Worm (Caenorhabditis elegans): ENCODE measurements around the gene max-1.
A peak's percentile ranks its signal among the peaks of the same experiment; 100 is the strongest.

Gene max-1

ce11 chrV:13081197-13081747 lies 38.7 kb downstream of the max-1 start (continued):
- no peak for TF ChIP-seq nhr-111 (GFP tag; optimal IDR thresholded peaks at IDR 0.05)
- peak; percentile 20 for TF ChIP-seq T20F7.1 (GFP tag; optimal IDR thresholded peaks at IDR 0.05)
- TF ChIP-seq nhr-25 (tag; optimal IDR thresholded peaks at IDR 0.05; ENCODE audit: borderline replicate concordance, insufficient read depth) = peak; percentile 78
- TF ChIP-seq pqm-1 (tag; optimal IDR thresholded peaks at IDR 0.05) = peak; percentile 23
- TF ChIP-seq lin-38 (GFP tag; IDR thresholded peaks at IDR 0.05) = no peak
- no peak for TF ChIP-seq skn-1 (tag; optimal IDR thresholded peaks at IDR 0.05)
- no peak for TF ChIP-seq daf-16 (GFP tag; optimal IDR thresholded peaks at IDR 0.05)
- peak; percentile 53 for TF ChIP-seq daf-16 (tag; optimal IDR thresholded peaks at IDR 0.05)
- no peak for TF ChIP-seq daf-19 (GFP tag; conservative IDR thresholded peaks at IDR 0.05)
- no peak for TF ChIP-seq Y75B8A.6 (GFP tag; IDR thresholded peaks at IDR 0.05)
- peak; percentile 16 for TF ChIP-seq lin-13 (GFP tag; optimal IDR thresholded peaks at IDR 0.05)
- peak in 1 of 2 experiments; percentile 99 for TF ChIP-seq unc-62 (GFP tag; optimal IDR thresholded peaks at IDR 0.05 in 1 of 2)
- no peak for TF ChIP-seq unc-62 (tag; optimal IDR thresholded peaks at IDR 0.05)
- TF ChIP-seq Y105C5A.15 (GFP tag; IDR thresholded peaks at IDR 0.05) = no peak
- TF ChIP-seq nhr-6 (tag; optimal IDR thresholded peaks at IDR 0.05) = peak; percentile 57
- no peak for TF ChIP-seq spr-1 (tag; optimal IDR thresholded peaks at IDR 0.05)
- TF ChIP-seq tra-1 (GFP tag; IDR thresholded peaks at IDR 0.05) = peak; percentile 74
- peak; percentile 91 for TF ChIP-seq mxl-3 (GFP tag; optimal IDR thresholded peaks at IDR 0.05)
- no peak for TF ChIP-seq zip-11 (GFP tag; IDR thresholded peaks at IDR 0.05)
- TF ChIP-seq nhr-76 (tag; optimal IDR thresholded peaks at IDR 0.05) = peak; percentile 60
- TF ChIP-seq hif-1 (tag; optimal IDR thresholded peaks at IDR 0.05) = peak in 1 of 2 experiments; percentile 7
- no peak for TF ChIP-seq dmd-9 (GFP tag; IDR thresholded peaks at IDR 0.05)
- peak; percentile 36 for TF ChIP-seq nhr-102 (tag; optimal IDR thresholded peaks at IDR 0.05)
- TF ChIP-seq zip-2 (tag; optimal IDR thresholded peaks at IDR 0.05) = no peak
- no peak for TF ChIP-seq pha-4 (GFP tag; IDR thresholded peaks at IDR 0.05)
- TF ChIP-seq pha-4 (tag; optimal IDR thresholded peaks at IDR 0.05) = no peak
- TF ChIP-seq R02D3.7 (tag; optimal IDR thresholded peaks at IDR 0.05) = no peak
- no peak for TF ChIP-seq unc-130 (GFP tag; optimal IDR thresholded peaks at IDR 0.05)
- no peak for TF ChIP-seq lin-39 (tag; optimal IDR thresholded peaks at IDR 0.05)
- TF ChIP-seq rbr-2 (tag; optimal IDR thresholded peaks at IDR 0.05) = no peak
- TF ChIP-seq ces-1 (GFP tag; optimal IDR thresholded peaks at IDR 0.05) = no peak
- peak; percentile 47; the same call in 1 of the 2 replicates for TF ChIP-seq lin-1 (GFP tag; IDR thresholded peaks at IDR 0.05)
- no peak for TF ChIP-seq fkh-10 (GFP tag; optimal IDR thresholded peaks at IDR 0.05)
- TF ChIP-seq mes-2 (tag; optimal IDR thresholded peaks at IDR 0.05; ENCODE audit: poor library complexity, severe bottlenecking) = no peak
- no peak for TF ChIP-seq zag-1 (tag; optimal IDR thresholded peaks at IDR 0.05)
- no peak for TF ChIP-seq daf-8 (GFP tag; IDR thresholded peaks at IDR 0.05)
- TF ChIP-seq hmg-1.1 (GFP tag; IDR thresholded peaks at IDR 0.05) = no peak
- TF ChIP-seq zfp-3 (GFP tag; conservative IDR thresholded peaks at IDR 0.05) = no peak
- peak; percentile 55 for TF ChIP-seq nhr-77 (tag; optimal IDR thresholded peaks at IDR 0.05)
- no peak for TF ChIP-seq nhr-41 (GFP tag; IDR thresholded peaks at IDR 0.05)
- TF ChIP-seq mdt-29 (GFP tag; IDR thresholded peaks at IDR 0.05) = no peak
- no peak for TF ChIP-seq ceh-32 (tag; optimal IDR thresholded peaks at IDR 0.05; ENCODE audit: poor library complexity)
- TF ChIP-seq aly-2 (tag; optimal IDR thresholded peaks at IDR 0.05) = no peak
- TF ChIP-seq ama-1 (optimal IDR thresholded peaks at IDR 0.05) = no peak
- TF ChIP-seq sdz-12 (GFP tag; optimal IDR thresholded peaks at IDR 0.05) = no peak
- TF ChIP-seq ztf-11 (tag; optimal IDR thresholded peaks at IDR 0.05) = no peak
- no peak for TF ChIP-seq attf-4 (tag; optimal IDR thresholded peaks at IDR 0.05)
- TF ChIP-seq egl-27 (tag; optimal IDR thresholded peaks at IDR 0.05) = no peak
- no peak for TF ChIP-seq F10B5.3 (tag; optimal IDR thresholded peaks at IDR 0.05)
- TF ChIP-seq madf-9 (GFP tag; conservative IDR thresholded peaks at IDR 0.05) = no peak
- TF ChIP-seq fos-1 (tag; optimal IDR thresholded peaks at IDR 0.05) = no peak
- peak; percentile 91 for TF ChIP-seq aha-1 (tag)
- TF ChIP-seq spr-3 (GFP tag; optimal IDR thresholded peaks at IDR 0.05) = no peak
